Fruit fly (Drosophila melanogaster) whole organism, wandering third instar larva: ENCODE measurements around the gene Ir7f.
A peak's percentile ranks its signal among the peaks of the same experiment; 100 is the strongest.

ENCODE experiments used
- Abd-B ChIP-seq: fragments of >200 bp; optimal IDR thresholded peaks from 2 replicates; lab custom pipeline; 2017; ENCODE audit warnings: missing biosample characterization, missing genetic modification characterization
- CG32264 ChIP-seq: fragments of 200-800 bp; sonication (Bioruptor generic); optimal IDR thresholded peaks from 2 replicates; lab custom pipeline; 2016; ENCODE audit warnings: missing biosample characterization, missing genetic modification characterization
- CG9705 ChIP-seq: fragments of 200-800 bp; sonication (Bioruptor generic); optimal IDR thresholded peaks from 2 replicates; lab custom pipeline; 2018; ENCODE audit warnings: missing biosample characterization, mild to moderate bottlenecking, missing genetic modification characterization
- CrebA ChIP-seq: fragments of 200-800 bp; sonication (Bioruptor generic); optimal IDR thresholded peaks from 2 replicates; lab custom pipeline; 2016; ENCODE audit warnings: missing biosample characterization, mild to moderate bottlenecking, missing genetic modification characterization, borderline replicate concordance
- Dfd ChIP-seq: fragments of >200 bp; optimal IDR thresholded peaks from 2 replicates; lab custom pipeline; 2017; ENCODE audit warnings: missing biosample characterization, missing genetic modification characterization
- Dif ChIP-seq: fragments of 200-275, 200-300 bp; sonication (Bioruptor generic); optimal IDR thresholded peaks from 2 replicates; lab custom pipeline; 2018; ENCODE audit warnings: missing biosample characterization, missing genetic modification characterization; ENCODE audit not compliant: partially characterized antibody
- GATAd ChIP-seq: sonication (Bioruptor generic); optimal IDR thresholded peaks from 2 replicates; lab custom pipeline; 2016; ENCODE audit warnings: missing biosample characterization, missing genetic modification characterization
- HLH106 ChIP-seq: fragments of 200-800 bp; optimal IDR thresholded peaks from 3 replicates; lab custom pipeline; 2019; ENCODE audit warnings: missing biosample characterization, mild to moderate bottlenecking, missing genetic modification characterization, moderate library complexity
- Hnf4 ChIP-seq: fragments of 200-800 bp; sonication (Bioruptor generic); optimal IDR thresholded peaks from 2 replicates; lab custom pipeline; 2016; ENCODE audit warnings: missing biosample characterization, mild to moderate bottlenecking, missing genetic modification characterization
- Hr78 ChIP-seq: fragments of >200 bp; optimal IDR thresholded peaks from 2 replicates; lab custom pipeline; 2017; ENCODE audit warnings: missing biosample characterization, missing genetic modification characterization
- Hr83 ChIP-seq: fragments of 200-300 bp; sonication (Bioruptor generic); optimal IDR thresholded peaks from 2 replicates; lab custom pipeline; 2016; ENCODE audit warnings: missing biosample characterization, mild to moderate bottlenecking, missing genetic modification characterization, moderate library complexity; ENCODE audit not compliant: poor library complexity, severe bottlenecking
- Jra ChIP-seq: sonication (Bioruptor generic); optimal IDR thresholded peaks from 2 replicates; lab custom pipeline; 2016; ENCODE audit warnings: missing biosample characterization, missing genetic modification characterization
- Mio ChIP-seq: sonication (Bioruptor generic); optimal IDR thresholded peaks from 2 replicates; lab custom pipeline; 2016; ENCODE audit warnings: missing biosample characterization, missing genetic modification characterization
- Myc ChIP-seq: fragments of >200 bp; optimal IDR thresholded peaks from 2 replicates; lab custom pipeline; 2017
- N ChIP-seq: fragments of >200 bp; optimal IDR thresholded peaks from 2 replicates; lab custom pipeline; 2018; ENCODE audit warnings: missing biosample characterization, missing external identifiers, missing genetic modification characterization
- OdsH ChIP-seq: fragments of 200-800 bp; sonication (Bioruptor generic); optimal IDR thresholded peaks from 2 replicates; lab custom pipeline; 2016; ENCODE audit warnings: missing biosample characterization, mild to moderate bottlenecking, missing genetic modification characterization
- Rel ChIP-seq, 2 experiments: fragments of 200-800 bp; sonication (Bioruptor generic) in 1 of 2; optimal IDR thresholded peaks; 2 replicates in 1 of 2; 3 replicates in 1 of 2; lab custom pipeline; 2016 to 2019; ENCODE audit warnings: mild to moderate bottlenecking in 2 of 2, missing biosample characterization in 2 of 2, missing genetic modification characterization in 2 of 2, moderate library complexity in 1 of 2
- Sp1 ChIP-seq: fragments of 200-800 bp; sonication (Bioruptor generic); optimal IDR thresholded peaks from 3 replicates; lab custom pipeline; 2019; ENCODE audit warnings: missing biosample characterization, mild to moderate bottlenecking, missing genetic modification characterization, moderate library complexity
- Vsx2 ChIP-seq: fragments of 200-300, 225-300 bp; sonication (Bioruptor generic); optimal IDR thresholded peaks from 2 replicates; lab custom pipeline; 2018; ENCODE audit warnings: missing biosample characterization, missing genetic modification characterization; ENCODE audit not compliant: partially characterized antibody
- br ChIP-seq: fragments of 200-800 bp; sonication (Bioruptor generic); optimal IDR thresholded peaks from 2 replicates; lab custom pipeline; 2016; ENCODE audit warnings: missing biosample characterization, missing genetic modification characterization
- brk ChIP-seq: fragments of 200-800 bp; sonication (Bioruptor generic); optimal IDR thresholded peaks from 2 replicates; lab custom pipeline; 2016; ENCODE audit warnings: missing biosample characterization, mild to moderate bottlenecking, missing genetic modification characterization
- dl ChIP-seq, 2 experiments: fragments of 175-275, 200-275 bp in 1 of 2; fragments of 200-275 bp in 1 of 2; sonication (Bioruptor generic); optimal IDR thresholded peaks; lab custom pipeline; 2018; ENCODE audit warnings: mild to moderate bottlenecking in 2 of 2, missing biosample characterization in 2 of 2, missing genetic modification characterization in 2 of 2, moderate library complexity in 2 of 2; ENCODE audit not compliant: partially characterized antibody in 2 of 2, insufficient read depth in 1 of 2
- dmrt93B ChIP-seq: fragments of 200-800 bp; sonication (Bioruptor generic); optimal IDR thresholded peaks from 2 replicates; lab custom pipeline; 2018; ENCODE audit warnings: missing biosample characterization, mild to moderate bottlenecking, missing genetic modification characterization
- dsf ChIP-seq: sonication (Bioruptor generic); optimal IDR thresholded peaks from 2 replicates; lab custom pipeline; 2016; ENCODE audit warnings: missing biosample characterization, missing genetic modification characterization, borderline replicate concordance
- ey ChIP-seq: fragments of 200-800 bp; sonication (Bioruptor generic); optimal IDR thresholded peaks from 2 replicates; lab custom pipeline; 2016; ENCODE audit warnings: missing biosample characterization, missing genetic modification characterization
- foxo ChIP-seq, 2 experiments: fragments of 200-800 bp; sonication (Bioruptor generic); optimal IDR thresholded peaks; 2 replicates in 1 of 2; 3 replicates in 1 of 2; lab custom pipeline; 2016 to 2017; ENCODE audit warnings: missing biosample characterization in 2 of 2, missing genetic modification characterization in 2 of 2
- fru ChIP-seq: fragments of 200-800 bp; sonication (Bioruptor generic); optimal IDR thresholded peaks from 3 replicates; lab custom pipeline; 2016; ENCODE audit warnings: missing biosample characterization, mild to moderate bottlenecking, missing genetic modification characterization
- h ChIP-seq: fragments of 200-800 bp; sonication (Bioruptor generic); optimal IDR thresholded peaks from 3 replicates; lab custom pipeline; 2016; ENCODE audit warnings: missing biosample characterization, mild to moderate bottlenecking, missing genetic modification characterization
- jim ChIP-seq: fragments of 175-275, 200-325 bp; sonication (Bioruptor generic); optimal IDR thresholded peaks from 2 replicates; lab custom pipeline; 2016; ENCODE audit warnings: missing biosample characterization, mild to moderate bottlenecking, missing genetic modification characterization
- lola ChIP-seq: fragments of >200 bp; optimal IDR thresholded peaks from 2 replicates; lab custom pipeline; 2017; ENCODE audit warnings: missing biosample characterization, missing genetic modification characterization
- pan ChIP-seq: fragments of >200 bp; optimal IDR thresholded peaks from 2 replicates; lab custom pipeline; 2017
- psq ChIP-seq: fragments of 200-800 bp; sonication (Bioruptor generic); optimal IDR thresholded peaks from 3 replicates; lab custom pipeline; 2017; ENCODE audit warnings: missing biosample characterization, mild to moderate bottlenecking, missing genetic modification characterization, moderate library complexity
- rgr ChIP-seq: fragments of 200-800 bp; sonication (Bioruptor generic); optimal IDR thresholded peaks from 3 replicates; lab custom pipeline; 2016; ENCODE audit warnings: missing biosample characterization, mild to moderate bottlenecking, missing genetic modification characterization
- sage ChIP-seq: fragments of 200-800 bp; sonication (Bioruptor generic); optimal IDR thresholded peaks from 2 replicates; lab custom pipeline; 2016; ENCODE audit warnings: missing biosample characterization, mild to moderate bottlenecking, missing genetic modification characterization
- sv ChIP-seq: fragments of 200-800 bp; sonication (Bioruptor generic); optimal IDR thresholded peaks from 3 replicates; lab custom pipeline; 2016; ENCODE audit warnings: missing biosample characterization, missing genetic modification characterization
- tai ChIP-seq: sonication (Bioruptor generic); optimal IDR thresholded peaks from 2 replicates; lab custom pipeline; 2016; ENCODE audit warnings: missing biosample characterization, missing genetic modification characterization
- usp ChIP-seq: fragments of >200 bp; optimal IDR thresholded peaks from 2 replicates; lab custom pipeline; 2017; ENCODE audit warnings: missing biosample characterization, missing genetic modification characterization
- woc ChIP-seq: sonication (Bioruptor generic); optimal IDR thresholded peaks from 2 replicates; lab custom pipeline; 2016; ENCODE audit warnings: missing biosample characterization, mild to moderate bottlenecking, missing genetic modification characterization

Gene Ir7f

dm6 chrX:7924913-7925312 is 41.1 kb upstream of the Ir7f start:
- TF ChIP-seq GATAd (GFP tag; lab: Kevin White, UChicago), result no peak
- no peak for TF ChIP-seq Jra (GFP tag; lab: Kevin White, UChicago)
- TF ChIP-seq Myc, result no peak
- no peak for TF ChIP-seq OdsH (GFP tag; lab: Kevin White, UChicago)
- TF ChIP-seq lola, result no peak
- no peak for TF ChIP-seq sage (GFP tag; lab: Kevin White, UChicago)
- TF ChIP-seq psq (GFP tag; lab: Kevin White, UChicago), result no peak
- no peak for TF ChIP-seq CG9705 (GFP tag; lab: Kevin White, UChicago)
- no peak for TF ChIP-seq ey
- no peak for TF ChIP-seq Sp1 (GFP tag; lab: Kevin White, UChicago)
- TF ChIP-seq brk (GFP tag; lab: Kevin White, UChicago), result no peak
- TF ChIP-seq CG32264, result no peak
- TF ChIP-seq usp (GFP tag; lab: Kevin White, UChicago), result no peak
- TF ChIP-seq Dfd (GFP tag; lab: Kevin White, UChicago), result no peak
- no peak for TF ChIP-seq pan (lab: Kevin White, UChicago)
- TF ChIP-seq Hr83 (GFP tag; lab: Kevin White, UChicago), result no peak
- TF ChIP-seq Abd-B (GFP tag; lab: Kevin White, UChicago), result no peak

dm6 chrX:7923063-7923462 is 39.2 kb upstream of the Ir7f start:
- TF ChIP-seq dl (GFP tag; optimal IDR thresholded peaks at IDR 0.05; lab: Kevin White, UChicago; ENCODE audit: insufficient read depth in 1 of 2, partially characterized antibody in 2 of 2) (no peak), N (GFP tag; lab: Kevin White, UChicago) (peak; percentile 56)

- TF ChIP-seq Myc, result no peak
- TF ChIP-seq lola, result no peak
- TF ChIP-seq Dif (GFP tag; lab: Kevin White, UChicago), result no peak
- no peak for TF ChIP-seq woc (GFP tag; lab: Kevin White, UChicago)
- no peak for TF ChIP-seq N (GFP tag; lab: Kevin White, UChicago)
- no peak for TF ChIP-seq dsf
- peak; percentile 67 for TF ChIP-seq sv
- TF ChIP-seq foxo (GFP tag; optimal IDR thresholded peaks at IDR 0.05; lab: Kevin White, UChicago), result peak in 1 of 2 experiments; percentile 87
- peak; percentile 76 for TF ChIP-seq HLH106 (tag; lab: Kevin White, UChicago)
- no peak for TF ChIP-seq brk (GFP tag; lab: Kevin White, UChicago)
- TF ChIP-seq Mio (GFP tag; lab: Kevin White, UChicago), result peak; percentile 3
- TF ChIP-seq Jra (GFP tag; lab: Kevin White, UChicago), result peak; percentile 93
- TF ChIP-seq ey, result peak; percentile 77
- no peak for TF ChIP-seq pan (lab: Kevin White, UChicago)
- TF ChIP-seq CrebA, result no peak
- no peak for TF ChIP-seq Vsx2 (GFP tag; lab: Kevin White, UChicago)
- TF ChIP-seq OdsH (GFP tag; lab: Kevin White, UChicago), result peak; percentile 70
- peak; percentile 86 for TF ChIP-seq h (GFP tag; lab: Kevin White, UChicago)
- TF ChIP-seq Dfd (GFP tag; lab: Kevin White, UChicago), result no peak
- no peak for TF ChIP-seq usp (GFP tag; lab: Kevin White, UChicago)
- TF ChIP-seq Abd-B (GFP tag; lab: Kevin White, UChicago), result no peak
- TF ChIP-seq rgr (GFP tag; lab: Kevin White, UChicago), result peak; percentile 81
- no peak for TF ChIP-seq sage (GFP tag; lab: Kevin White, UChicago)
- no peak for TF ChIP-seq dl (GFP tag; optimal IDR thresholded peaks at IDR 0.05; lab: Kevin White, UChicago; ENCODE audit: insufficient read depth in 1 of 2, partially characterized antibody in 2 of 2)
- TF ChIP-seq Sp1 (GFP tag; lab: Kevin White, UChicago), result no peak
- TF ChIP-seq dmrt93B (GFP tag; lab: Kevin White, UChicago), result no peak
- TF ChIP-seq CG9705 (GFP tag; lab: Kevin White, UChicago), result peak; percentile 62
- TF ChIP-seq Hr78 (GFP tag; lab: Kevin White, UChicago), result no peak
- peak; percentile 79 for TF ChIP-seq GATAd (GFP tag; lab: Kevin White, UChicago)
- TF ChIP-seq Hnf4 (GFP tag; lab: Kevin White, UChicago), result peak; percentile 92
- peak; percentile 28 for TF ChIP-seq CG32264
- TF ChIP-seq tai, result no peak
- peak; percentile 70 for TF ChIP-seq psq (GFP tag; lab: Kevin White, UChicago)
- TF ChIP-seq jim (GFP tag; lab: Kevin White, UChicago), result no peak
- peak; percentile 85 for TF ChIP-seq fru (GFP tag; lab: Kevin White, UChicago)
- TF ChIP-seq Hr83 (GFP tag; lab: Kevin White, UChicago), result no peak
- no peak for TF ChIP-seq br (GFP tag; lab: Kevin White, UChicago)
- TF ChIP-seq Rel (GFP tag; optimal IDR thresholded peaks at IDR 0.05; lab: Kevin White, UChicago), result no peak
- TF ChIP-seq Rel (tag; optimal IDR thresholded peaks at IDR 0.05; lab: Kevin White, UChicago), result peak; percentile 48
Measured at dm6 chrX:7920081-7920688, 36.4 kb upstream of the Ir7f start, which contains the start of the genes hdm and Ykt6. Gene hdm, minus strand, starts transcription at chrX:7920131. Gene Ykt6, plus strand, starts transcription at chrX:7920409.
